Fruit fly (Drosophila melanogaster) whole organism, embryonic: Measurements from ENCODE around the gene Trs23.

ENCODE experiments used
- ATbp ChIP-seq: fragments of 200-800 bp; sonication (Bioruptor generic); optimal IDR thresholded peaks from 2 replicates; lab custom pipeline; 2017; ENCODE audit warnings: missing biosample characterization, mild to moderate bottlenecking, missing genetic modification characterization, missing genetic modification reagents
- Atf3 ChIP-seq: fragments of 200-800 bp; sonication (Bioruptor generic); optimal IDR thresholded peaks from 3 replicates; lab custom pipeline; 2016; ENCODE audit warnings: missing biosample characterization, missing genetic modification characterization
- BtbVII ChIP-seq: fragments of 200-800 bp; sonication (Bioruptor generic); optimal IDR thresholded peaks from 3 replicates; lab custom pipeline; 2017; ENCODE audit warnings: missing biosample characterization, mild to moderate bottlenecking, missing genetic modification characterization
- CG11456 ChIP-seq: fragments of 200-800 bp; sonication (Bioruptor generic); IDR thresholded peaks from 3 replicates; pipeline ENCODE4 v1.3.6; 2022; ENCODE audit warnings: missing biosample characterization, missing genetic modification characterization
- CG12391 ChIP-seq: fragments of 200-800 bp; sonication (Bioruptor generic); optimal IDR thresholded peaks from 3 replicates; lab custom pipeline; 2018; ENCODE audit warnings: missing biosample characterization, mild to moderate bottlenecking, missing genetic modification characterization, moderate library complexity
- CG12769 ChIP-seq: fragments of 200-800 bp; sonication (Bioruptor generic); optimal IDR thresholded peaks from 2 replicates; lab custom pipeline; 2019; ENCODE audit warnings: missing biosample characterization, mild to moderate bottlenecking, missing genetic modification characterization, moderate library complexity
- CG14014 ChIP-seq: fragments of 200-800 bp; sonication (Bioruptor generic); IDR thresholded peaks from 2 replicates; pipeline ENCODE4 v1.3.6; 2022; ENCODE audit warnings: missing biosample characterization, missing genetic modification characterization
- CG14710 ChIP-seq: fragments of 200-800 bp; sonication (Bioruptor generic); optimal IDR thresholded peaks from 3 replicates; lab custom pipeline; 2019; ENCODE audit warnings: missing biosample characterization, mild to moderate bottlenecking, missing genetic modification characterization, moderate library complexity
- CG1529 ChIP-seq: fragments of 200-800 bp; sonication (Bioruptor generic); optimal IDR thresholded peaks from 3 replicates; lab custom pipeline; 2018; ENCODE audit warnings: missing biosample characterization, missing genetic modification characterization
- CG15601 ChIP-seq: fragments of 200-800 bp; sonication (Bioruptor generic); optimal IDR thresholded peaks from 3 replicates; lab custom pipeline; 2019; ENCODE audit warnings: missing biosample characterization, mild to moderate bottlenecking, missing genetic modification characterization, moderate library complexity
- CG16813 ChIP-seq: fragments of 200-800 bp; sonication (Bioruptor generic); IDR thresholded peaks from 3 replicates; pipeline ENCODE4 v1.3.6; 2022; ENCODE audit warnings: missing biosample characterization, missing genetic modification characterization; ENCODE audit not compliant: partially characterized antibody
- CG17328 ChIP-seq: fragments of 200-800 bp; sonication (Bioruptor generic); IDR thresholded peaks from 2 replicates; pipeline ENCODE4 v1.3.6; 2022; ENCODE audit warnings: missing biosample characterization, missing genetic modification characterization
- CG18619 ChIP-seq: fragments of 200-800 bp; sonication (Bioruptor generic); optimal IDR thresholded peaks from 3 replicates; lab custom pipeline; 2017; ENCODE audit warnings: missing biosample characterization, mild to moderate bottlenecking, missing genetic modification characterization
- CG42726 ChIP-seq: fragments of 200-800 bp; sonication (Bioruptor generic); IDR thresholded peaks from 2 replicates; pipeline ENCODE4 v1.3.6; 2022; ENCODE audit warnings: missing biosample characterization, missing genetic modification characterization; ENCODE audit not compliant: partially characterized antibody
- CG4617 ChIP-seq: fragments of 200-800 bp; sonication (Bioruptor generic); optimal IDR thresholded peaks from 3 replicates; lab custom pipeline; 2016; ENCODE audit warnings: missing biosample characterization, missing genetic modification characterization, borderline replicate concordance
- CG4820 ChIP-seq: fragments of 200-800 bp; sonication (Bioruptor generic); optimal IDR thresholded peaks from 3 replicates; lab custom pipeline; 2016; ENCODE audit warnings: missing biosample characterization, missing genetic modification characterization
- CG6683 ChIP-seq: fragments of 200-800 bp; sonication (Bioruptor generic); optimal IDR thresholded peaks from 2 replicates; lab custom pipeline; 2017; ENCODE audit warnings: missing biosample characterization, mild to moderate bottlenecking, missing genetic modification characterization, missing genetic modification reagents
- CG7963 ChIP-seq: fragments of 200-800 bp; sonication (Bioruptor generic); IDR thresholded peaks from 3 replicates; pipeline ENCODE4 v1.3.6; 2022; ENCODE audit warnings: missing biosample characterization, missing genetic modification characterization; ENCODE audit not compliant: partially characterized antibody
- Dll ChIP-seq: fragments of 200-800 bp; sonication (Bioruptor generic); IDR thresholded peaks from 4 replicates; pipeline ENCODE4 v1.3.6; 2022; ENCODE audit warnings: missing biosample characterization, missing genetic modification characterization; ENCODE audit not compliant: partially characterized antibody
- Doc2 ChIP-seq: fragments of 200-800 bp; sonication (Bioruptor generic); IDR thresholded peaks from 2 replicates; pipeline ENCODE4 v1.3.6; 2022; ENCODE audit warnings: missing biosample characterization, missing genetic modification characterization
- HLH4C ChIP-seq: fragments of 200-800 bp; sonication (Bioruptor generic); IDR thresholded peaks from 3 replicates; pipeline ENCODE4 v1.3.6; 2022; ENCODE audit warnings: missing biosample characterization, missing genetic modification characterization; ENCODE audit not compliant: partially characterized antibody
- HLH54F ChIP-seq: fragments of 200-800 bp; sonication (Bioruptor generic); optimal IDR thresholded peaks from 3 replicates; lab custom pipeline; 2016; ENCODE audit warnings: missing biosample characterization, missing genetic modification characterization
- HmgD ChIP-seq: fragments of 200-800 bp; sonication (Bioruptor generic); optimal IDR thresholded peaks from 3 replicates; lab custom pipeline; 2016; ENCODE audit warnings: missing biosample characterization, missing genetic modification characterization
- Hsf ChIP-seq: fragments of 200-800 bp; sonication (Bioruptor generic); optimal IDR thresholded peaks from 3 replicates; lab custom pipeline; 2016; ENCODE audit warnings: missing biosample characterization, missing genetic modification characterization
- MTF-1 ChIP-seq: fragments of 200-800 bp; sonication (Bioruptor generic); optimal IDR thresholded peaks from 2 replicates; lab custom pipeline; 2018; ENCODE audit warnings: missing biosample characterization, mild to moderate bottlenecking, missing genetic modification characterization, borderline replicate concordance
- Opbp ChIP-seq: fragments of 200-800 bp; sonication (Bioruptor generic); IDR thresholded peaks from 3 replicates; pipeline ENCODE4 v1.3.6; 2022; ENCODE audit warnings: missing biosample characterization, missing genetic modification characterization; ENCODE audit not compliant: partially characterized antibody
- Poxn ChIP-seq: fragments of 200-800 bp; sonication (Bioruptor generic); IDR thresholded peaks from 2 replicates; pipeline ENCODE4 v1.3.6; 2022; ENCODE audit warnings: missing biosample characterization, missing genetic modification characterization
- Sry-δ ChIP-seq: fragments of 200-800 bp; sonication (Bioruptor generic); optimal IDR thresholded peaks from 2 replicates; lab custom pipeline; 2016; ENCODE audit warnings: missing biosample characterization, missing genetic modification characterization
- amos ChIP-seq: fragments of 200-800 bp; sonication (Bioruptor generic); IDR thresholded peaks from 2 replicates; pipeline ENCODE4 v1.3.6; 2022; ENCODE audit warnings: missing biosample characterization, missing genetic modification characterization; ENCODE audit not compliant: partially characterized antibody
- ara ChIP-seq: fragments of 200-800 bp; sonication (Bioruptor generic); IDR thresholded peaks from 2 replicates; pipeline ENCODE4 v1.3.6; 2022; ENCODE audit warnings: missing biosample characterization, missing genetic modification characterization
- ase ChIP-seq: fragments of 200-800 bp; sonication (Bioruptor generic); IDR thresholded peaks from 3 replicates; pipeline ENCODE4 v1.3.6; 2022; ENCODE audit warnings: missing biosample characterization, missing genetic modification characterization
- btn ChIP-seq: fragments of 200-800 bp; sonication (Bioruptor generic); optimal IDR thresholded peaks from 2 replicates; lab custom pipeline; 2016; ENCODE audit warnings: missing biosample characterization, missing genetic modification characterization
- chinmo ChIP-seq: fragments of 200-800 bp; sonication (Bioruptor generic); IDR thresholded peaks from 4 replicates; pipeline ENCODE4 v1.3.6; 2022; ENCODE audit warnings: missing biosample characterization, missing genetic modification characterization; ENCODE audit not compliant: partially characterized antibody
- chm ChIP-seq: fragments of 200-800 bp; sonication (Bioruptor generic); IDR thresholded peaks from 2 replicates; pipeline ENCODE4 v1.3.6; 2022; ENCODE audit warnings: missing biosample characterization, missing genetic modification characterization
- cwo ChIP-seq: fragments of 200-800 bp; sonication (Bioruptor generic); optimal IDR thresholded peaks from 3 replicates; lab custom pipeline; 2017; ENCODE audit warnings: missing biosample characterization, missing genetic modification characterization, mild to moderate bottlenecking, moderate library complexity, missing genetic modification reagents
- dpn ChIP-seq, 2 experiments: fragments of 200-800 bp; sonication (Bioruptor generic); optimal IDR thresholded peaks; 3 replicates each; lab custom pipeline; 2016; ENCODE audit warnings: missing biosample characterization in 2 of 2, missing genetic modification characterization in 2 of 2
- hb ChIP-seq: fragments of 200-800 bp; sonication (Bioruptor generic); IDR thresholded peaks from 3 replicates; pipeline ENCODE4 v1.3.6; 2022; ENCODE audit warnings: missing biosample characterization, missing genetic modification characterization; ENCODE audit not compliant: partially characterized antibody
- hth ChIP-seq: fragments of >200 bp; optimal IDR thresholded peaks from 2 replicates; lab custom pipeline; 2017; ENCODE audit warnings: inconsistent platforms
- ind ChIP-seq: fragments of 200-800 bp; sonication (Bioruptor generic); optimal IDR thresholded peaks from 3 replicates; lab custom pipeline; 2016; ENCODE audit warnings: missing biosample characterization, missing genetic modification characterization
- knrl ChIP-seq: fragments of 200-800 bp; sonication (Bioruptor generic); IDR thresholded peaks from 3 replicates; pipeline ENCODE4 v1.3.6; 2022; ENCODE audit warnings: missing biosample characterization, missing genetic modification characterization; ENCODE audit not compliant: partially characterized antibody
- lilli ChIP-seq: fragments of 200-800 bp; sonication (Bioruptor generic); optimal IDR thresholded peaks from 3 replicates; lab custom pipeline; 2016; ENCODE audit warnings: missing biosample characterization, missing genetic modification characterization
- nerfin-2 ChIP-seq: fragments of 200-800 bp; sonication (Bioruptor generic); IDR thresholded peaks from 2 replicates; pipeline ENCODE4 v1.3.6; 2022; ENCODE audit warnings: missing biosample characterization, missing genetic modification characterization; ENCODE audit not compliant: partially characterized antibody
- pb ChIP-seq: fragments of 200-800 bp; sonication (Bioruptor generic); optimal IDR thresholded peaks from 3 replicates; lab custom pipeline; 2016; ENCODE audit warnings: missing biosample characterization, missing genetic modification characterization
- peb ChIP-seq: fragments of 200-800 bp; sonication (Bioruptor generic); IDR thresholded peaks from 2 replicates; pipeline ENCODE4 v1.3.6; 2022; ENCODE audit warnings: missing biosample characterization, missing genetic modification characterization
- pzg ChIP-seq: fragments of 200-800 bp; sonication (Bioruptor generic); optimal IDR thresholded peaks from 3 replicates; lab custom pipeline; 2018; ENCODE audit warnings: missing biosample characterization, mild to moderate bottlenecking, missing genetic modification characterization, moderate library complexity
- row ChIP-seq: fragments of 200-800 bp; sonication (Bioruptor generic); IDR thresholded peaks from 3 replicates; pipeline ENCODE4 v1.3.6; 2022; ENCODE audit warnings: missing biosample characterization, missing genetic modification characterization
- yki ChIP-seq: fragments of >200 bp; optimal IDR thresholded peaks from 3 replicates; lab custom pipeline; 2018

Trs23 gene

dm6 chr2L:8683261-8684042 is 2.6 kb upstream of the Trs23 start (continued):
- peak; percentile 78 for TF ChIP-seq amos
- TF ChIP-seq HLH4C (GFP tag; lab: Robert Waterston, UW): peak; percentile 69; the same call in 2 of the 3 replicates
- no peak for TF ChIP-seq btn (GFP tag; lab: Kevin White, UChicago)
- peak; percentile 87 for TF ChIP-seq Opbp
- 0 out of 4 replicates have a peak, but pooled peaks have one; percentile 57 for TF ChIP-seq Dll (GFP tag; lab: Robert Waterston, UW)
- no peak for TF ChIP-seq HLH54F (GFP tag; lab: Kevin White, UChicago)
- peak; percentile 61; the same call in 2 of the 3 replicates for TF ChIP-seq knrl (GFP tag; lab: Robert Waterston, UW)
- no peak for TF ChIP-seq CG18619 (GFP tag; lab: Kevin White, UChicago)
- TF ChIP-seq nerfin-2: peak; percentile 85
- TF ChIP-seq Sry-δ (GFP tag; lab: Kevin White, UChicago): no peak
- TF ChIP-seq CG6683 (GFP tag; lab: Kevin White, UChicago): no peak
- no peak for TF ChIP-seq yki (lab: Kevin White, UChicago)
- TF ChIP-seq ind (GFP tag; lab: Kevin White, UChicago): no peak
- no peak for TF ChIP-seq BtbVII
- TF ChIP-seq Atf3 (GFP tag; lab: Kevin White, UChicago): no peak
- TF ChIP-seq CG12391 (tag; lab: Kevin White, UChicago): peak; percentile 4
- peak; percentile 76 for TF ChIP-seq CG7963 (GFP tag; lab: Robert Waterston, UW)
- TF ChIP-seq CG16813: peak; percentile 87

- no peak for TF ChIP-seq pzg (GFP tag; lab: Kevin White, UChicago)
- no peak for TF ChIP-seq CG15601 (tag; lab: Kevin White, UChicago)
- no peak for TF ChIP-seq CG4617 (GFP tag; lab: Kevin White, UChicago)
- TF ChIP-seq, all 482 proteins: peak for 0
Measured at dm6 chr2L:8684276-8684675, 1.8 kb upstream of the Trs23 start, which contains the start of gene CG9289. TSS of gene CG9289 (minus strand) at chr2L:8684376.

dm6 chr2L:8689853-8690252 is 3.8 kb downstream of the Trs23 start:
- TF ChIP-seq pb (GFP tag; lab: Kevin White, UChicago): no peak
- no peak for TF ChIP-seq hb (GFP tag; lab: Robert Waterston, UW)
- TF ChIP-seq CG11456 (GFP tag; lab: Robert Waterston, UW): peak; percentile 68; the same call in 1 of the 3 replicates
- TF ChIP-seq dpn (GFP tag; optimal IDR thresholded peaks at IDR 0.05; lab: Kevin White, UChicago): no peak
- TF ChIP-seq row (GFP tag; lab: Robert Waterston, UW): no peak
- no peak for TF ChIP-seq CG14014
- no peak for TF ChIP-seq CG12769 (tag; lab: Kevin White, UChicago)
- no peak for TF ChIP-seq HmgD
- no peak for TF ChIP-seq cwo (GFP tag; lab: Kevin White, UChicago)
- TF ChIP-seq chm (GFP tag; lab: Robert Waterston, UW): peak; percentile 72
- no peak for TF ChIP-seq ara (GFP tag; lab: Robert Waterston, UW)
- no peak for TF ChIP-seq CG14710 (tag; lab: Kevin White, UChicago)
- TF ChIP-seq hth (lab: Kevin White, UChicago): no peak
- peak; percentile 10 for TF ChIP-seq ATbp (GFP tag; lab: Kevin White, UChicago)
- no peak for TF ChIP-seq lilli (GFP tag; lab: Kevin White, UChicago)
- no peak for TF ChIP-seq CG42726 (GFP tag; lab: Robert Waterston, UW)
- TF ChIP-seq ase (GFP tag; lab: Robert Waterston, UW): no peak
- no peak for TF ChIP-seq Hsf
- no peak for TF ChIP-seq MTF-1 (GFP tag; lab: Kevin White, UChicago)
- TF ChIP-seq chinmo (GFP tag; lab: Robert Waterston, UW): no peak
- no peak for TF ChIP-seq CG4820 (GFP tag; lab: Kevin White, UChicago)
- no peak for TF ChIP-seq CG1529
- TF ChIP-seq Doc2: no peak
- TF ChIP-seq Poxn: no peak
- TF ChIP-seq CG17328 (GFP tag; lab: Robert Waterston, UW): 0 out of 2 replicates have a peak, but pooled peaks have one; percentile 26
- TF ChIP-seq peb (GFP tag; lab: Robert Waterston, UW): no peak
